Worm (Caenorhabditis elegans) whole organism, mixed stage, embryonic: ENCODE results near the gene nhr-36.

ENCODE experiments used
- M03D4.4 ChIP-seq: sonication (generic microtip); optimal IDR thresholded peaks from 2 replicates; lab custom pipeline; 2017; ENCODE audit warnings: mild to moderate bottlenecking, missing genetic modification characterization, missing compliant biosample characterization
- bed-3 ChIP-seq: fragments of 200-800 bp; sonication (Bioruptor generic); optimal IDR thresholded peaks from 3 replicates; lab custom pipeline; 2018; ENCODE audit warnings: mild to moderate bottlenecking, missing genetic modification characterization, moderate library complexity, missing compliant biosample characterization
- blmp-1 ChIP-seq: fragments of 150-350 bp; optimal IDR thresholded peaks from 2 replicates; lab custom pipeline; 2014; ENCODE audit warnings: missing biosample characterization, missing genetic modification characterization
- ceh-39 ChIP-seq: fragments of 150-350 bp; optimal IDR thresholded peaks from 2 replicates; lab custom pipeline; 2014; ENCODE audit warnings: missing biosample characterization, missing genetic modification characterization
- ceh-43 ChIP-seq: fragments of 200-800 bp; sonication (Bioruptor generic); optimal IDR thresholded peaks from 2 replicates; lab custom pipeline; 2018; ENCODE audit warnings: mild to moderate bottlenecking, missing genetic modification characterization, moderate library complexity, missing compliant biosample characterization
- ceh-83 ChIP-seq: fragments of 200-800 bp; sonication (Bioruptor generic); optimal IDR thresholded peaks from 2 replicates; lab custom pipeline; 2018; ENCODE audit warnings: mild to moderate bottlenecking, missing genetic modification characterization, missing compliant biosample characterization
- ces-1 ChIP-seq: fragments of 150-350 bp; optimal IDR thresholded peaks from 2 replicates; lab custom pipeline; 2014; ENCODE audit warnings: missing biosample characterization, missing genetic modification reagents, missing genetic modification characterization
- cnd-1 ChIP-seq: fragments of 200-800 bp; sonication (Bioruptor generic); optimal IDR thresholded peaks from 2 replicates; lab custom pipeline; 2018; ENCODE audit warnings: mild to moderate bottlenecking, missing genetic modification characterization, missing compliant biosample characterization
- drap-1 ChIP-seq: fragments of 200-800 bp; sonication (Bioruptor generic); optimal IDR thresholded peaks from 3 replicates; lab custom pipeline; 2018; ENCODE audit warnings: mild to moderate bottlenecking, missing genetic modification characterization, missing compliant biosample characterization
- elt-1 ChIP-seq: sonication (generic microtip); optimal IDR thresholded peaks from 2 replicates; lab custom pipeline; 2017; ENCODE audit warnings: missing genetic modification characterization, mild to moderate bottlenecking, missing compliant biosample characterization, antibody characterized with exemption, moderate library complexity, borderline replicate concordance; ENCODE audit not compliant: insufficient read depth
- elt-3 ChIP-seq: fragments of 150-350 bp; optimal IDR thresholded peaks from 2 replicates; lab custom pipeline; 2014; ENCODE audit warnings: missing biosample characterization, missing genetic modification characterization
- flh-1 ChIP-seq: fragments of 200-800 bp; sonication (Bioruptor generic); optimal IDR thresholded peaks from 2 replicates; lab custom pipeline; 2018; ENCODE audit warnings: mild to moderate bottlenecking, missing genetic modification characterization, moderate library complexity, missing compliant biosample characterization
- ham-2 ChIP-seq: fragments of 200-800 bp; sonication (Bioruptor generic); optimal IDR thresholded peaks from 2 replicates; lab custom pipeline; 2018; ENCODE audit warnings: mild to moderate bottlenecking, missing genetic modification characterization, missing compliant biosample characterization
- hlh-1 ChIP-seq: fragments of 150-350 bp; optimal IDR thresholded peaks from 2 replicates; lab custom pipeline; 2014; ENCODE audit warnings: missing biosample characterization, missing genetic modification reagents, missing genetic modification characterization
- lin-13 ChIP-seq: fragments of 150-350 bp; optimal IDR thresholded peaks from 2 replicates; lab custom pipeline; 2014; ENCODE audit warnings: missing biosample characterization, missing genetic modification characterization
- lin-32 ChIP-seq: fragments of 200-800 bp; sonication (Bioruptor generic); optimal IDR thresholded peaks from 2 replicates; lab custom pipeline; 2018; ENCODE audit warnings: mild to moderate bottlenecking, missing genetic modification characterization, missing compliant biosample characterization
- lsy-2 ChIP-seq: fragments of 150-350 bp; optimal IDR thresholded peaks from 2 replicates; lab custom pipeline; 2014; ENCODE audit warnings: missing biosample characterization, missing genetic modification characterization
- mab-5 ChIP-seq: fragments of 150-350 bp; optimal IDR thresholded peaks from 2 replicates; lab custom pipeline; 2014; ENCODE audit warnings: missing biosample characterization, missing genetic modification characterization
- mep-1 ChIP-seq: fragments of 150-350 bp; optimal IDR thresholded peaks from 2 replicates; lab custom pipeline; 2017; ENCODE audit warnings: missing biosample characterization, missing genetic modification reagents, missing genetic modification characterization, inconsistent platforms
- mls-2 ChIP-seq: sonication (generic microtip); optimal IDR thresholded peaks from 2 replicates; lab custom pipeline; 2016; ENCODE audit warnings: mild to moderate bottlenecking, missing genetic modification characterization, moderate library complexity, missing compliant biosample characterization
- nhr-12 ChIP-seq: fragments of 150-350 bp; optimal IDR thresholded peaks from 2 replicates; lab custom pipeline; 2014; ENCODE audit warnings: missing biosample characterization, missing genetic modification characterization
- nhr-2 ChIP-seq: fragments of 150-350 bp; optimal IDR thresholded peaks from 2 replicates; lab custom pipeline; 2014; ENCODE audit warnings: missing biosample characterization, missing genetic modification characterization
- nhr-237 ChIP-seq: fragments of 150-350 bp; optimal IDR thresholded peaks from 2 replicates; lab custom pipeline; 2014; ENCODE audit warnings: missing biosample characterization, missing genetic modification characterization
- nhr-28 ChIP-seq: fragments of 150-350 bp; optimal IDR thresholded peaks from 2 replicates; lab custom pipeline; 2014; ENCODE audit warnings: missing biosample characterization, missing genetic modification characterization
- nhr-76 ChIP-seq: sonication (generic microtip); optimal IDR thresholded peaks from 2 replicates; lab custom pipeline; 2017; ENCODE audit warnings: missing biosample characterization, missing genetic modification characterization
- pha-4 ChIP-seq: fragments of 150-350 bp; optimal IDR thresholded peaks from 2 replicates; lab custom pipeline; 2018; ENCODE audit warnings: missing biosample characterization, missing genetic modification reagents, missing genetic modification characterization
- sem-2 ChIP-seq: fragments of 200-800 bp; sonication (Bioruptor generic); optimal IDR thresholded peaks from 2 replicates; lab custom pipeline; 2018; ENCODE audit warnings: mild to moderate bottlenecking, missing genetic modification characterization, missing compliant biosample characterization
- snpc-4 ChIP-seq: fragments of 150-350 bp; optimal IDR thresholded peaks from 2 replicates; lab custom pipeline; 2014; ENCODE audit warnings: missing biosample characterization, missing genetic modification characterization
- sptf-1 ChIP-seq: sonication (generic microtip); optimal IDR thresholded peaks from 2 replicates; lab custom pipeline; 2017; ENCODE audit warnings: mild to moderate bottlenecking, missing genetic modification characterization, moderate library complexity, missing compliant biosample characterization
- unc-120 ChIP-seq: sonication (generic microtip); optimal IDR thresholded peaks from 2 replicates; lab custom pipeline; 2017; ENCODE audit warnings: missing genetic modification characterization, missing compliant biosample characterization; ENCODE audit not compliant: poor library complexity, severe bottlenecking
- unc-39 ChIP-seq: fragments of 150-350 bp; optimal IDR thresholded peaks from 2 replicates; lab custom pipeline; 2014; ENCODE audit warnings: missing biosample characterization, missing genetic modification characterization
- unc-62 ChIP-seq: fragments of 150-350 bp; optimal IDR thresholded peaks from 2 replicates; lab custom pipeline; 2014; ENCODE audit warnings: missing biosample characterization, missing genetic modification reagents, missing genetic modification characterization
- zip-8 ChIP-seq: fragments of 150-350 bp; optimal IDR thresholded peaks from 2 replicates; lab custom pipeline; 2014; ENCODE audit warnings: missing biosample characterization, missing genetic modification characterization
- ztf-11 ChIP-seq: fragments of 150-350 bp; optimal IDR thresholded peaks from 2 replicates; lab custom pipeline; 2014; ENCODE audit warnings: missing biosample characterization, missing genetic modification characterization

Gene nhr-36

ce11 chrV:9254012-9254696 lies 7.2 kb downstream of the nhr-36 start, which contains the start of gene F07C3.9:
Gene F07C3.9, minus strand, starts transcription at chrV:9254646.
- TF ChIP-seq unc-39 (tag; lab: Kevin White, UChicago) = no peak
- no peak for TF ChIP-seq nhr-2 (tag; lab: Kevin White, UChicago)
- no peak for TF ChIP-seq lin-13
- TF ChIP-seq sem-2 (GFP tag; lab: Kevin White, UChicago) = no peak
- no peak for TF ChIP-seq cnd-1
- no peak for TF ChIP-seq lsy-2 (tag; lab: Kevin White, UChicago)
- TF ChIP-seq flh-1 = no peak
- no peak for TF ChIP-seq ceh-43 (GFP tag; lab: Kevin White, UChicago)
- TF ChIP-seq pha-4 (tag; lab: Kevin White, UChicago) = no peak

ce11 chrV:9249932-9250331 lies 11.5 kb downstream of the nhr-36 start, which contains the start of gene ptd-2:
Gene ptd-2, plus strand, starts transcription at chrV:9250232.
- TF ChIP-seq ceh-43 (GFP tag; lab: Kevin White, UChicago) (no peak), unc-39 (tag; lab: Kevin White, UChicago) (no peak), pha-4 (tag; lab: Kevin White, UChicago) (no peak), bed-3 (no peak), nhr-237 (tag; lab: Kevin White, UChicago) (no peak), nhr-28 (no peak), ces-1 (GFP tag; lab: Kevin White, UChicago) (no peak), nhr-76 (tag; lab: Kevin White, UChicago) (no peak)
- TF ChIP-seq, all 35 proteins: peak for 0

- TF ChIP-seq flh-1 (no peak), nhr-2 (tag; lab: Kevin White, UChicago) (no peak), zip-8 (tag; lab: Kevin White, UChicago) (no peak), ceh-43 (GFP tag; lab: Kevin White, UChicago) (no peak), mep-1 (tag; lab: Kevin White, UChicago) (no peak), lin-13 (no peak), hlh-1 (no peak), mab-5 (tag; lab: Kevin White, UChicago) (no peak), nhr-12 (tag; lab: Kevin White, UChicago) (no peak), unc-62 (GFP tag; lab: Kevin White, UChicago) (no peak), lin-32 (GFP tag; lab: Kevin White, UChicago) (no peak), ceh-39 (tag; lab: Kevin White, UChicago) (no peak), elt-1 (tag; lab: Kevin White, UChicago) (no peak), sem-2 (GFP tag; lab: Kevin White, UChicago) (no peak), nhr-28 (no peak), nhr-76 (tag; lab: Kevin White, UChicago) (no peak), mls-2 (tag; lab: Kevin White, UChicago) (no peak), ham-2 (GFP tag; lab: Kevin White, UChicago) (no peak), unc-39 (tag; lab: Kevin White, UChicago) (no peak)
Observed at ce11 chrV:9249206-9249605, 12.2 kb downstream of the nhr-36 start, which contains the start of gene str-94. Gene str-94, minus strand, starts transcription at chrV:9249306.

ce11 chrV:9247416-9247815 lies 14.0 kb downstream of the nhr-36 start:
- no peak for TF ChIP-seq pha-4 (tag; lab: Kevin White, UChicago)
- TF ChIP-seq M03D4.4 (tag; lab: Kevin White, UChicago) = no peak
- no peak for TF ChIP-seq elt-3 (tag; lab: Kevin White, UChicago)
- peak; percentile 44 for TF ChIP-seq unc-62 (GFP tag; lab: Kevin White, UChicago)
- TF ChIP-seq cnd-1 = peak; percentile 47
- no peak for TF ChIP-seq snpc-4 (tag; lab: Kevin White, UChicago)
- TF ChIP-seq lin-13 = no peak
- TF ChIP-seq flh-1 = no peak
- TF ChIP-seq unc-39 (tag; lab: Kevin White, UChicago) = no peak
- no peak for TF ChIP-seq nhr-2 (tag; lab: Kevin White, UChicago)
- TF ChIP-seq sptf-1 (tag; lab: Kevin White, UChicago) = no peak
- no peak for TF ChIP-seq ztf-11 (tag; lab: Kevin White, UChicago)
- no peak for TF ChIP-seq ces-1 (GFP tag; lab: Kevin White, UChicago)
- no peak for TF ChIP-seq lsy-2 (tag; lab: Kevin White, UChicago)
- TF ChIP-seq unc-120 (tag; lab: Kevin White, UChicago) = peak; percentile 91
- no peak for TF ChIP-seq bed-3
- TF ChIP-seq ceh-83 (GFP tag; lab: Kevin White, UChicago) = no peak
- TF ChIP-seq mep-1 (tag; lab: Kevin White, UChicago) = no peak
- TF ChIP-seq ceh-39 (tag; lab: Kevin White, UChicago) = no peak
- no peak for TF ChIP-seq mab-5 (tag; lab: Kevin White, UChicago)
- TF ChIP-seq mls-2 (tag; lab: Kevin White, UChicago) = no peak
- TF ChIP-seq elt-1 (tag; lab: Kevin White, UChicago) = no peak
- TF ChIP-seq nhr-12 (tag; lab: Kevin White, UChicago) = no peak
- TF ChIP-seq nhr-76 (tag; lab: Kevin White, UChicago) = no peak
- TF ChIP-seq drap-1 (GFP tag; lab: Kevin White, UChicago) = peak; percentile 33
- peak; percentile 80 for TF ChIP-seq hlh-1
- TF ChIP-seq sem-2 (GFP tag; lab: Kevin White, UChicago) = no peak
- no peak for TF ChIP-seq nhr-237 (tag; lab: Kevin White, UChicago)
- no peak for TF ChIP-seq blmp-1 (tag; lab: Kevin White, UChicago)
- no peak for TF ChIP-seq ham-2 (GFP tag; lab: Kevin White, UChicago)
